Worm (Caenorhabditis elegans) whole organism, midembryonic: ENCODE measurements around the gene C25H3.17.

ENCODE experiments used
- flt-1 ChIP-seq: fragments of 200-800 bp; sonication (Bioruptor generic); IDR thresholded peaks from 2 replicates; pipeline ENCODE4 v1.3.6; 2022; ENCODE audit warnings: missing genetic modification characterization, missing compliant biosample characterization
- klf-2 ChIP-seq: fragments of 200-800 bp; sonication (Bioruptor generic); conservative IDR thresholded peaks from 2 replicates; pipeline ENCODE4 v1.3.6; 2022; ENCODE audit warnings: missing genetic modification reagents, missing genetic modification characterization, missing compliant biosample characterization

- no peak for TF ChIP-seq flt-1 (GFP tag; lab: Robert Waterston, UW)
- peak; percentile 46; the same call in 1 of the 2 replicates for TF ChIP-seq klf-2 (GFP tag; lab: Robert Waterston, UW)
Observed at ce11 chrII:5688959-5689358, 19.5 kb upstream of the C25H3.17 start, which contains the start of gene C25H3.11.
